Worm (Caenorhabditis elegans) whole organism, late embryonic: ENCODE data around the gene C27F2.9.

ENCODE experiments used
- C08G9.2 ChIP-seq: sonication (generic microtip); optimal IDR thresholded peaks from 2 replicates; lab custom pipeline; 2016; ENCODE audit warnings: mild to moderate bottlenecking, missing genetic modification characterization, moderate library complexity, missing compliant biosample characterization
- C38D4.7 ChIP-seq: fragments of 200-800 bp; sonication (Bioruptor generic); optimal IDR thresholded peaks from 2 replicates; lab custom pipeline; 2018; ENCODE audit warnings: mild to moderate bottlenecking, missing genetic modification characterization, moderate library complexity, missing compliant biosample characterization
- F13H6.1 ChIP-seq: sonication (generic microtip); optimal IDR thresholded peaks from 2 replicates; lab custom pipeline; 2016; ENCODE audit warnings: missing genetic modification characterization, missing compliant biosample characterization
- K02D7.2 ChIP-seq: sonication (generic microtip); optimal IDR thresholded peaks from 2 replicates; lab custom pipeline; 2017; ENCODE audit warnings: mild to moderate bottlenecking, missing genetic modification characterization, missing compliant biosample characterization
- Y22D7AL.16 ChIP-seq: sonication (generic microtip); optimal IDR thresholded peaks from 2 replicates; lab custom pipeline; 2016; ENCODE audit warnings: missing genetic modification characterization, missing compliant biosample characterization
- ama-1 ChIP-seq: fragments of 150-350 bp; optimal IDR thresholded peaks from 2 replicates; lab custom pipeline; 2014
- ceh-14 ChIP-seq: sonication (generic microtip); optimal IDR thresholded peaks from 2 replicates; lab custom pipeline; 2016; ENCODE audit warnings: missing genotype, missing genetic modification characterization, missing compliant biosample characterization
- ceh-18 ChIP-seq: sonication (generic microtip); optimal IDR thresholded peaks from 2 replicates; lab custom pipeline; 2016; ENCODE audit warnings: missing genetic modification characterization, missing compliant biosample characterization
- ceh-2 ChIP-seq: sonication (generic microtip); optimal IDR thresholded peaks from 2 replicates; lab custom pipeline; 2016; ENCODE audit warnings: missing genotype, missing genetic modification characterization, missing compliant biosample characterization
- ceh-24 ChIP-seq: sonication (generic microtip); optimal IDR thresholded peaks from 2 replicates; lab custom pipeline; 2016; ENCODE audit warnings: mild to moderate bottlenecking, missing genetic modification characterization, missing compliant biosample characterization
- ceh-30 ChIP-seq: fragments of 150-350 bp; optimal IDR thresholded peaks from 2 replicates; lab custom pipeline; 2014; ENCODE audit warnings: missing biosample characterization, missing genetic modification characterization
- ceh-31 ChIP-seq: sonication (generic microtip); optimal IDR thresholded peaks from 2 replicates; lab custom pipeline; 2016; ENCODE audit warnings: missing genetic modification characterization, missing compliant biosample characterization
- ceh-45 ChIP-seq: fragments of 200-800 bp; sonication (Bioruptor generic); IDR thresholded peaks from 2 replicates; pipeline ENCODE4 v1.3.6; 2022; ENCODE audit warnings: missing genetic modification reagents, missing genetic modification characterization, missing compliant biosample characterization
- ceh-48 ChIP-seq: sonication (generic microtip); optimal IDR thresholded peaks from 2 replicates; lab custom pipeline; 2016; ENCODE audit warnings: missing genetic modification characterization, inconsistent platforms, missing compliant biosample characterization
- ceh-9 ChIP-seq: sonication (generic microtip); optimal IDR thresholded peaks from 2 replicates; lab custom pipeline; 2016; ENCODE audit warnings: mild to moderate bottlenecking, missing genetic modification characterization, inconsistent platforms, missing compliant biosample characterization
- che-1 ChIP-seq: sonication (generic microtip); optimal IDR thresholded peaks from 2 replicates; lab custom pipeline; 2016; ENCODE audit warnings: mild to moderate bottlenecking, missing genetic modification characterization, missing compliant biosample characterization
- dmd-4 ChIP-seq: sonication (generic microtip); optimal IDR thresholded peaks from 2 replicates; lab custom pipeline; 2016; ENCODE audit warnings: borderline replicate concordance, missing genetic modification characterization, missing compliant biosample characterization
- dve-1 ChIP-seq: sonication (generic microtip); optimal IDR thresholded peaks from 2 replicates; lab custom pipeline; 2017; ENCODE audit warnings: antibody characterized with exemption, mild to moderate bottlenecking, missing genetic modification characterization, missing compliant biosample characterization
- elt-4 ChIP-seq: sonication (generic microtip); optimal IDR thresholded peaks from 2 replicates; lab custom pipeline; 2016; ENCODE audit warnings: missing genetic modification characterization, missing compliant biosample characterization
- ets-4 ChIP-seq: sonication (generic microtip); optimal IDR thresholded peaks from 2 replicates; lab custom pipeline; 2016; ENCODE audit warnings: missing genetic modification characterization, missing compliant biosample characterization
- fkh-10 ChIP-seq: fragments of 150-350 bp; optimal IDR thresholded peaks from 2 replicates; lab custom pipeline; 2014; ENCODE audit warnings: missing biosample characterization, missing genetic modification reagents, missing genetic modification characterization
- fkh-6 ChIP-seq: sonication (generic microtip); optimal IDR thresholded peaks from 2 replicates; lab custom pipeline; 2016; ENCODE audit warnings: missing genetic modification characterization, missing compliant biosample characterization
- hlh-13 ChIP-seq: fragments of 200-800 bp; sonication (Bioruptor generic); optimal IDR thresholded peaks from 2 replicates; lab custom pipeline; 2018; ENCODE audit warnings: mild to moderate bottlenecking, missing genetic modification characterization, missing compliant biosample characterization
- hlh-15 ChIP-seq: sonication (generic microtip); optimal IDR thresholded peaks from 2 replicates; lab custom pipeline; 2016; ENCODE audit warnings: missing genetic modification characterization, missing compliant biosample characterization
- hlh-30 ChIP-seq: sonication (generic microtip); optimal IDR thresholded peaks from 2 replicates; lab custom pipeline; 2017; ENCODE audit warnings: antibody characterized with exemption, missing genetic modification characterization, missing compliant biosample characterization; ENCODE audit not compliant: insufficient read depth
- lim-6 ChIP-seq: sonication (generic microtip); optimal IDR thresholded peaks from 2 replicates; lab custom pipeline; 2016; ENCODE audit warnings: missing genetic modification characterization, missing compliant biosample characterization
- lin-11 ChIP-seq: fragments of 200-800 bp; sonication (Bioruptor generic); optimal IDR thresholded peaks from 2 replicates; lab custom pipeline; 2018; ENCODE audit warnings: mild to moderate bottlenecking, missing genetic modification characterization, missing compliant biosample characterization
- madf-2 ChIP-seq: sonication (generic microtip); optimal IDR thresholded peaks from 2 replicates; lab custom pipeline; 2017; ENCODE audit warnings: missing genetic modification characterization, missing compliant biosample characterization
- nfya-1 ChIP-seq: sonication (generic microtip); optimal IDR thresholded peaks from 2 replicates; lab custom pipeline; 2017; ENCODE audit warnings: missing genetic modification characterization, mild to moderate bottlenecking, missing compliant biosample characterization, antibody characterized with exemption, moderate library complexity
- npax-4 ChIP-seq: sonication (generic microtip); optimal IDR thresholded peaks from 2 replicates; lab custom pipeline; 2016; ENCODE audit warnings: missing genetic modification characterization, missing compliant biosample characterization
- pag-3 ChIP-seq: sonication (generic microtip); optimal IDR thresholded peaks from 2 replicates; lab custom pipeline; 2016; ENCODE audit warnings: missing compliant biosample characterization, missing genetic modification characterization, borderline replicate concordance
- pax-1 ChIP-seq: fragments of 150-350 bp; optimal IDR thresholded peaks from 2 replicates; lab custom pipeline; 2014; ENCODE audit warnings: missing biosample characterization, missing genetic modification characterization
- pha-2 ChIP-seq: sonication (generic microtip); optimal IDR thresholded peaks from 2 replicates; lab custom pipeline; 2017; ENCODE audit warnings: mild to moderate bottlenecking, missing genetic modification characterization, missing compliant biosample characterization
- pha-4 ChIP-seq: fragments of 150-350 bp; optimal IDR thresholded peaks from 2 replicates; lab custom pipeline; 2018; ENCODE audit warnings: missing biosample characterization, missing genetic modification reagents, missing genetic modification characterization
- pqm-1 ChIP-seq: sonication (generic microtip); optimal IDR thresholded peaks from 2 replicates; lab custom pipeline; 2016; ENCODE audit warnings: missing genetic modification characterization, missing compliant biosample characterization
- pros-1 ChIP-seq: fragments of 150-350 bp; optimal IDR thresholded peaks from 2 replicates; lab custom pipeline; 2014; ENCODE audit warnings: missing biosample characterization, missing genetic modification reagents, missing genetic modification characterization
- sox-2 ChIP-seq: fragments of 200-800 bp; sonication (Bioruptor generic); IDR thresholded peaks from 2 replicates; pipeline ENCODE4 v1.3.6; 2022; ENCODE audit warnings: missing genetic modification reagents, missing genetic modification characterization, missing compliant biosample characterization
- sox-4 ChIP-seq: sonication (generic microtip); optimal IDR thresholded peaks from 2 replicates; lab custom pipeline; 2017; ENCODE audit warnings: mild to moderate bottlenecking, missing genetic modification characterization, inconsistent platforms, missing compliant biosample characterization
- unc-42 ChIP-seq: sonication (generic microtip); optimal IDR thresholded peaks from 2 replicates; lab custom pipeline; 2016; ENCODE audit warnings: missing genotype, missing genetic modification characterization, missing compliant biosample characterization
- unc-55 ChIP-seq: sonication (generic microtip); optimal IDR thresholded peaks from 2 replicates; lab custom pipeline; 2017; ENCODE audit warnings: missing biosample characterization, missing genetic modification reagents, missing genetic modification characterization
- unc-86 ChIP-seq: sonication (generic microtip); optimal IDR thresholded peaks from 2 replicates; lab custom pipeline; 2016; ENCODE audit warnings: missing genetic modification characterization, missing compliant biosample characterization
- zip-5 ChIP-seq: sonication (generic microtip); optimal IDR thresholded peaks from 2 replicates; lab custom pipeline; 2016; ENCODE audit warnings: missing genetic modification characterization, missing compliant biosample characterization
- ztf-16 ChIP-seq: sonication (generic microtip); optimal IDR thresholded peaks from 2 replicates; lab custom pipeline; 2017; ENCODE audit warnings: missing genetic modification characterization, missing compliant biosample characterization

The C27F2.9 gene

ce11 chrIII:4952970-4953369 lies 9.9 kb downstream of the C27F2.9 start:
- TF ChIP-seq ceh-45 (GFP tag; lab: Robert Waterston, UW): no peak
- peak; percentile 90 for TF ChIP-seq nfya-1 (tag; lab: Kevin White, UChicago)

ce11 chrIII:4951824-4952223 lies 11.0 kb downstream of the C27F2.9 start, which contains the start of gene flh-2:
flh-2 (plus strand) TSS chrIII:4952124.
- TF ChIP-seq ceh-31 (no peak), pqm-1 (tag; lab: Kevin White, UChicago) (no peak), C38D4.7 (GFP tag; lab: Kevin White, UChicago) (no peak), pax-1 (tag; lab: Kevin White, UChicago) (no peak), pha-2 (tag; lab: Kevin White, UChicago) (no peak), elt-4 (tag; lab: Kevin White, UChicago) (no peak), C08G9.2 (no peak), lin-11 (no peak), Y22D7AL.16 (tag; lab: Kevin White, UChicago) (no peak), nfya-1 (tag; lab: Kevin White, UChicago) (no peak), pha-4 (tag; lab: Kevin White, UChicago) (no peak), ceh-48 (tag; lab: Kevin White, UChicago) (no peak), ceh-45 (GFP tag; lab: Robert Waterston, UW) (no peak), ceh-24 (no peak), hlh-30 (tag; lab: Kevin White, UChicago) (no peak), unc-42 (tag; lab: Kevin White, UChicago) (no peak), pag-3 (tag; lab: Kevin White, UChicago) (no peak), dmd-4 (tag; lab: Kevin White, UChicago) (no peak)
- TF ChIP-seq, all 69 proteins: peak for 0

DNA sequence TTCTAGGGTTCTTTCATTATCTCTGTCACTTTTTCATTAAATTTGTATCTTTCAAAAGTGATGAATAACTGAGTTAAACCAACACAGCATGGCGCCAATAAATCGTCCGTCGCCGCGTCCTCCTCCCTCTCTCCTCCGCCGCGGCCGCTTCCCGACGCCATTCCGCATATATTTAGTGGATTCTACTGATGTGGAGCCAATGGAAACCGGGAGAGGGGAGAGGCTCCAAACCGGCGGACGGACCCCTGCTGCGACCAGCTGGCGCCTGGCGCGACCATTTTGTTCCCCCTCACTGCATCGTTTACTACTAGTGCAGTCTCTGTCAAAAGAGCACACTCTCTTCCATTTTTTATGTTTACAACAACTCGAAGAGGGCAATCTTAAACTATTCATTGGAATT lies 11.6 kb downstream of the C27F2.9 start:
- TF ChIP-seq ceh-18 (no peak), elt-4 (tag; lab: Kevin White, UChicago) (peak; percentile 20), lim-6 (no peak)

ce11 chrIII:4950345-4950744 lies 12.5 kb downstream of the C27F2.9 start:
- no peak for TF ChIP-seq unc-55
- TF ChIP-seq fkh-10 (GFP tag; lab: Kevin White, UChicago): no peak
- TF ChIP-seq C08G9.2: no peak
- no peak for TF ChIP-seq sox-2 (GFP tag; lab: Robert Waterston, UW)
- TF ChIP-seq C38D4.7 (GFP tag; lab: Kevin White, UChicago): no peak
- TF ChIP-seq ztf-16 (tag; lab: Kevin White, UChicago): no peak
- no peak for TF ChIP-seq dmd-4 (tag; lab: Kevin White, UChicago)
- no peak for TF ChIP-seq che-1
- no peak for TF ChIP-seq dve-1
- TF ChIP-seq sox-4 (tag; lab: Kevin White, UChicago): no peak
- no peak for TF ChIP-seq Y22D7AL.16 (tag; lab: Kevin White, UChicago)
- TF ChIP-seq hlh-15 (tag; lab: Kevin White, UChicago): no peak
- no peak for TF ChIP-seq zip-5 (tag; lab: Kevin White, UChicago)
- no peak for TF ChIP-seq pqm-1 (tag; lab: Kevin White, UChicago)
- TF ChIP-seq npax-4 (tag; lab: Kevin White, UChicago): no peak
- no peak for TF ChIP-seq elt-4 (tag; lab: Kevin White, UChicago)
- TF ChIP-seq fkh-6 (tag; lab: Kevin White, UChicago): no peak
- no peak for TF ChIP-seq pha-2 (tag; lab: Kevin White, UChicago)

- no peak for TF ChIP-seq zip-5 (tag; lab: Kevin White, UChicago)
- TF ChIP-seq unc-42 (tag; lab: Kevin White, UChicago): no peak
- TF ChIP-seq K02D7.2: no peak
- TF ChIP-seq npax-4 (tag; lab: Kevin White, UChicago): no peak
- TF ChIP-seq ceh-2 (tag; lab: Kevin White, UChicago): no peak
- peak; percentile 23 for TF ChIP-seq hlh-30 (tag; lab: Kevin White, UChicago)
- TF ChIP-seq ama-1: no peak
- TF ChIP-seq sox-4 (tag; lab: Kevin White, UChicago): no peak
- TF ChIP-seq pros-1: peak; percentile 30
- TF ChIP-seq pha-2 (tag; lab: Kevin White, UChicago): no peak
- no peak for TF ChIP-seq che-1
- no peak for TF ChIP-seq C38D4.7 (GFP tag; lab: Kevin White, UChicago)
- no peak for TF ChIP-seq pax-1 (tag; lab: Kevin White, UChicago)
- no peak for TF ChIP-seq unc-55
- peak; percentile 27 for TF ChIP-seq ets-4 (tag; lab: Kevin White, UChicago)
- no peak for TF ChIP-seq hlh-13 (GFP tag; lab: Kevin White, UChicago)
- no peak for TF ChIP-seq ceh-30 (tag; lab: Kevin White, UChicago)
- TF ChIP-seq ceh-9 (tag; lab: Kevin White, UChicago): no peak
- TF ChIP-seq F13H6.1 (tag; lab: Kevin White, UChicago): peak; percentile 47
- no peak for TF ChIP-seq ceh-14 (tag; lab: Kevin White, UChicago)
- no peak for TF ChIP-seq elt-4 (tag; lab: Kevin White, UChicago)
- TF ChIP-seq unc-86 (tag; lab: Kevin White, UChicago): no peak
- no peak for TF ChIP-seq madf-2
These were observed 14.2 kb downstream of the C27F2.9 start for ce11 chrIII:4948631-4949030.
